Fruit fly (Drosophila melanogaster) whole organism, embryonic: ENCODE measurements around the gene beta'COP.

Source experiments
- Atf-2 ChIP-seq: fragments of 200-800 bp; sonication (Bioruptor generic); optimal IDR thresholded peaks from 2 replicates; lab custom pipeline; 2016; ENCODE audit warnings: missing biosample characterization, missing genetic modification characterization
- CG12744 ChIP-seq: fragments of 200-800 bp; sonication (Bioruptor generic); optimal IDR thresholded peaks from 2 replicates; lab custom pipeline; 2016; ENCODE audit warnings: missing biosample characterization, missing genetic modification characterization
- CG12769 ChIP-seq: fragments of 200-800 bp; sonication (Bioruptor generic); optimal IDR thresholded peaks from 2 replicates; lab custom pipeline; 2019; ENCODE audit warnings: missing biosample characterization, mild to moderate bottlenecking, missing genetic modification characterization, moderate library complexity
- CG14441 ChIP-seq: fragments of 200-800 bp; sonication (Bioruptor generic); IDR thresholded peaks from 2 replicates; pipeline ENCODE4 v1.3.6; 2022; ENCODE audit warnings: missing biosample characterization, missing genetic modification characterization
- CG1529 ChIP-seq: fragments of 200-800 bp; sonication (Bioruptor generic); optimal IDR thresholded peaks from 3 replicates; lab custom pipeline; 2018; ENCODE audit warnings: missing biosample characterization, missing genetic modification characterization
- CG17385 ChIP-seq: fragments of 200-800 bp; sonication (Bioruptor generic); optimal IDR thresholded peaks from 3 replicates; lab custom pipeline; 2018; ENCODE audit warnings: missing biosample characterization, mild to moderate bottlenecking, missing genetic modification characterization
- CG17802 ChIP-seq: fragments of 200-800 bp; sonication (Bioruptor generic); optimal IDR thresholded peaks from 2 replicates; lab custom pipeline; 2018; ENCODE audit warnings: missing biosample characterization, mild to moderate bottlenecking, missing genetic modification characterization, moderate library complexity
- CG2875 ChIP-seq: fragments of 200-800 bp; sonication (Bioruptor generic); optimal IDR thresholded peaks from 2 replicates; lab custom pipeline; 2017; ENCODE audit warnings: missing biosample characterization, mild to moderate bottlenecking, missing genetic modification characterization, missing genetic modification reagents
- CG3726 ChIP-seq: fragments of 200-800 bp; sonication (Bioruptor generic); IDR thresholded peaks from 3 replicates; pipeline ENCODE4, ENCODE4 v1.3.6; 2022; ENCODE audit warnings: missing biosample characterization, missing genetic modification characterization
- CG4707 ChIP-seq: fragments of 200-800 bp; sonication (Bioruptor generic); optimal IDR thresholded peaks from 2 replicates; lab custom pipeline; 2018; ENCODE audit warnings: missing biosample characterization, mild to moderate bottlenecking, missing genetic modification characterization, moderate library complexity
- CG4820 ChIP-seq: fragments of 200-800 bp; sonication (Bioruptor generic); optimal IDR thresholded peaks from 3 replicates; lab custom pipeline; 2016; ENCODE audit warnings: missing biosample characterization, missing genetic modification characterization
- CG6254 ChIP-seq: fragments of 200-800 bp; sonication (Bioruptor generic); optimal IDR thresholded peaks from 3 replicates; lab custom pipeline; 2017; ENCODE audit warnings: mild to moderate bottlenecking, missing biosample characterization, missing genetic modification reagents, missing genetic modification characterization
- CG6683 ChIP-seq: fragments of 200-800 bp; sonication (Bioruptor generic); optimal IDR thresholded peaks from 2 replicates; lab custom pipeline; 2017; ENCODE audit warnings: missing biosample characterization, mild to moderate bottlenecking, missing genetic modification characterization, missing genetic modification reagents
- CG6791 ChIP-seq: fragments of 200-800 bp; sonication (Bioruptor generic); IDR thresholded peaks from 3 replicates; pipeline ENCODE4 v1.3.6; 2022; ENCODE audit warnings: missing biosample characterization, missing genetic modification characterization; ENCODE audit not compliant: partially characterized antibody
- CG6813 ChIP-seq: fragments of 200-800 bp; sonication (Bioruptor generic); optimal IDR thresholded peaks from 2 replicates; lab custom pipeline; 2017; ENCODE audit warnings: missing biosample characterization, missing genetic modification characterization, mild to moderate bottlenecking, moderate library complexity, missing genetic modification reagents
- CG7357 ChIP-seq: fragments of 200-800 bp; sonication (Bioruptor generic); IDR thresholded peaks from 3 replicates; pipeline ENCODE4 v1.3.6; 2022; ENCODE audit warnings: missing biosample characterization, missing genetic modification characterization
- CG7987 ChIP-seq: fragments of 200-800 bp; sonication (Bioruptor generic); optimal IDR thresholded peaks from 2 replicates; lab custom pipeline; 2018; ENCODE audit warnings: missing biosample characterization, mild to moderate bottlenecking, missing genetic modification characterization, moderate library complexity
- CG8924 ChIP-seq: fragments of 200-800 bp; optimal IDR thresholded peaks from 3 replicates; lab custom pipeline; 2019; ENCODE audit warnings: missing biosample characterization, mild to moderate bottlenecking, missing genetic modification characterization, moderate library complexity
- D19B ChIP-seq: fragments of 200-800 bp; sonication (Bioruptor generic); optimal IDR thresholded peaks from 2 replicates; lab custom pipeline; 2017; ENCODE audit warnings: missing biosample characterization, mild to moderate bottlenecking, missing genetic modification characterization
- Dad ChIP-seq: fragments of 200-800 bp; sonication (Bioruptor generic); optimal IDR thresholded peaks from 3 replicates; lab custom pipeline; 2016; ENCODE audit warnings: missing biosample characterization, missing genetic modification characterization
- Dll ChIP-seq: fragments of 200-800 bp; sonication (Bioruptor generic); IDR thresholded peaks from 4 replicates; pipeline ENCODE4 v1.3.6; 2022; ENCODE audit warnings: missing biosample characterization, missing genetic modification characterization; ENCODE audit not compliant: partially characterized antibody
- Ets65A ChIP-seq: fragments of 200-800 bp; sonication (Bioruptor generic); peaks from one replicate; lab custom pipeline; 2016; ENCODE audit warnings: missing biosample characterization, missing genetic modification characterization
- HLHmδ ChIP-seq: fragments of 200-800 bp; sonication (Bioruptor generic); optimal IDR thresholded peaks from 2 replicates; lab custom pipeline; 2018; ENCODE audit warnings: missing biosample characterization, mild to moderate bottlenecking, missing genetic modification characterization, moderate library complexity
- Hmx ChIP-seq: fragments of 200-800 bp; sonication (Bioruptor generic); optimal IDR thresholded peaks from 2 replicates; lab custom pipeline; 2016; ENCODE audit warnings: missing biosample characterization, missing genetic modification characterization
- Max ChIP-seq: fragments of 200-800 bp; sonication (Bioruptor generic); optimal IDR thresholded peaks from 2 replicates; lab custom pipeline; 2016; ENCODE audit warnings: missing biosample characterization, mild to moderate bottlenecking, missing genetic modification characterization
- NFAT ChIP-seq: fragments of 200-800 bp; sonication (Bioruptor generic); IDR thresholded peaks from 2 replicates; pipeline ENCODE4 v1.3.6; 2022; ENCODE audit warnings: missing biosample characterization, missing genetic modification characterization
- Nf-YC ChIP-seq: fragments of 200-800 bp; optimal IDR thresholded peaks from 3 replicates; lab custom pipeline; 2019; ENCODE audit warnings: missing biosample characterization, mild to moderate bottlenecking, missing genetic modification characterization, moderate library complexity
- Opbp ChIP-seq: fragments of 200-800 bp; sonication (Bioruptor generic); IDR thresholded peaks from 3 replicates; pipeline ENCODE4 v1.3.6; 2022; ENCODE audit warnings: missing biosample characterization, missing genetic modification characterization; ENCODE audit not compliant: partially characterized antibody
- Rx ChIP-seq: fragments of 200-800 bp; sonication (Bioruptor generic); IDR thresholded peaks from 2 replicates; pipeline ENCODE4 v1.3.6; 2022; ENCODE audit warnings: missing biosample characterization, missing genetic modification characterization
- Spps ChIP-seq: fragments of 200-800 bp; sonication (Bioruptor generic); optimal IDR thresholded peaks from 2 replicates; lab custom pipeline; 2018; ENCODE audit warnings: missing biosample characterization, mild to moderate bottlenecking, missing genetic modification characterization
- al ChIP-seq: fragments of 200-800 bp; sonication (Bioruptor generic); IDR thresholded peaks from 2 replicates; pipeline ENCODE4 v1.3.6; 2022; ENCODE audit warnings: missing biosample characterization, missing genetic modification characterization
- dati ChIP-seq: fragments of 200-800 bp; sonication (Bioruptor generic); IDR thresholded peaks from 2 replicates; pipeline ENCODE4 v1.3.6; 2022; ENCODE audit warnings: missing biosample characterization, missing genetic modification characterization
- en ChIP-seq: fragments of 200-800 bp; sonication (Bioruptor generic); optimal IDR thresholded peaks from 2 replicates; lab custom pipeline; 2016; ENCODE audit warnings: missing biosample characterization, missing genetic modification characterization
- fru ChIP-seq: fragments of >200 bp; optimal IDR thresholded peaks from 2 replicates; lab custom pipeline; 2017
- kah ChIP-seq: fragments of 200-800 bp; sonication (Bioruptor generic); optimal IDR thresholded peaks from 2 replicates; lab custom pipeline; 2018; ENCODE audit warnings: missing biosample characterization, mild to moderate bottlenecking, missing genetic modification characterization
- lmd ChIP-seq: fragments of 200-800 bp; sonication (Bioruptor generic); IDR thresholded peaks from 2 replicates; pipeline ENCODE4 v1.3.6; 2022; ENCODE audit warnings: missing biosample characterization, missing genetic modification characterization
- maf-S ChIP-seq: fragments of 200-800 bp; sonication (Bioruptor generic); optimal IDR thresholded peaks from 2 replicates; lab custom pipeline; 2016; ENCODE audit warnings: missing biosample characterization, missing genetic modification characterization
- mam ChIP-seq: fragments of 200-800 bp; sonication (Bioruptor generic); optimal IDR thresholded peaks from 3 replicates; lab custom pipeline; 2016; ENCODE audit warnings: missing biosample characterization, missing genetic modification characterization
- odd ChIP-seq: fragments of 200-800 bp; sonication (Bioruptor generic); optimal IDR thresholded peaks from 2 replicates; lab custom pipeline; 2017; ENCODE audit warnings: missing biosample characterization, mild to moderate bottlenecking, missing genetic modification characterization
- p53 ChIP-seq: fragments of 200-800 bp; sonication (Bioruptor generic); optimal IDR thresholded peaks from 2 replicates; lab custom pipeline; 2016; ENCODE audit warnings: missing biosample characterization, missing genetic modification characterization
- peb ChIP-seq: fragments of 200-800 bp; sonication (Bioruptor generic); IDR thresholded peaks from 2 replicates; pipeline ENCODE4 v1.3.6; 2022; ENCODE audit warnings: missing biosample characterization, missing genetic modification characterization
- repo ChIP-seq: fragments of 200-800 bp; sonication (Bioruptor generic); optimal IDR thresholded peaks from 2 replicates; lab custom pipeline; 2016; ENCODE audit warnings: missing biosample characterization, missing genetic modification characterization
- rib ChIP-seq: fragments of 200-800 bp; sonication (Bioruptor generic); IDR thresholded peaks from 2 replicates; pipeline ENCODE4 v1.3.6; 2022; ENCODE audit warnings: missing biosample characterization, missing genetic modification characterization
- salm ChIP-seq: fragments of 200-800 bp; sonication (Bioruptor generic); optimal IDR thresholded peaks from 2 replicates; lab custom pipeline; 2018; ENCODE audit warnings: missing biosample characterization, mild to moderate bottlenecking, missing genetic modification characterization
- slou ChIP-seq: fragments of 200-800 bp; sonication (Bioruptor generic); optimal IDR thresholded peaks from 3 replicates; lab custom pipeline; 2016; ENCODE audit warnings: missing biosample characterization, missing genetic modification characterization
- stwl ChIP-seq: fragments of 200-800 bp; sonication (Bioruptor generic); optimal IDR thresholded peaks from 3 replicates; lab custom pipeline; 2018; ENCODE audit warnings: missing biosample characterization, mild to moderate bottlenecking, missing genetic modification characterization, moderate library complexity
- tap ChIP-seq: fragments of 200-800 bp; optimal IDR thresholded peaks from 3 replicates; lab custom pipeline; 2019; ENCODE audit warnings: missing biosample characterization, mild to moderate bottlenecking, missing genetic modification characterization, moderate library complexity
- tin ChIP-seq: fragments of 200-800 bp; sonication (Bioruptor generic); optimal IDR thresholded peaks from 3 replicates; lab custom pipeline; 2016; ENCODE audit warnings: missing biosample characterization, missing genetic modification characterization
- tna ChIP-seq: fragments of 200-800 bp; sonication (Bioruptor generic); IDR thresholded peaks from 2 replicates; pipeline ENCODE4 v1.3.6; 2022; ENCODE audit warnings: missing biosample characterization, missing genetic modification characterization; ENCODE audit not compliant: partially characterized antibody
- tx ChIP-seq: fragments of 200-800 bp; sonication (Bioruptor generic); optimal IDR thresholded peaks from 2 replicates; lab custom pipeline; 2016; ENCODE audit warnings: missing biosample characterization, missing genetic modification characterization
- zfh1 ChIP-seq: fragments of 200-800 bp; sonication (Bioruptor generic); IDR thresholded peaks from 3 replicates; pipeline ENCODE4 v1.3.6; 2022; ENCODE audit warnings: missing biosample characterization, missing genetic modification characterization

The beta'COP gene

DNA sequence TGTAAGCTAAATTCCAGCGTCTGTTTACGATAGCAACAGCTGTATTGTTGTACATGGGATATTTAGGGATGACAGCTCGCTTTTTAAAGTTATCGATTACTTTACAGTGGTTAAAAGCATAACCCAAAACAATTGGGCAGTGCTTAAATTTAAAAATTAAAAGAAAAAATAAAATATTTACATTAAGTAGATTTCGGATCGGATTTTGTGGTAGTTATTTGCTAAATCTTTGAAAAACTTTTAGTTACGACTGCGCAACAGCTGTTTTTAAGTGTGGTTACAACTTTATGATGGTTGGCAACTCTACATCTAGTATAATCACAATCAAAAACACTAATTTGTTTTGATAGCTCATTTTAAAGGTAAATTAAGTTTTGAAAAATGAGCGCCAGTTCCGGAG, 8.6 kb downstream of the beta'COP start, which contains the start of the genes Ing5 and CG7099 (continued):
- TF ChIP-seq kah (GFP tag; lab: Kevin White, UChicago) = peak; percentile 85
- TF ChIP-seq CG6683 (GFP tag; lab: Kevin White, UChicago) = peak; percentile 85
- TF ChIP-seq CG12769 (tag; lab: Kevin White, UChicago) = no peak
- TF ChIP-seq stwl (tag; lab: Kevin White, UChicago) = peak; percentile 92
- peak; percentile 91 for TF ChIP-seq salm (tag; lab: Kevin White, UChicago)
- TF ChIP-seq CG14441 (GFP tag; lab: Robert Waterston, UW) = peak; percentile 98
- peak; percentile 87 for TF ChIP-seq CG6254 (GFP tag; lab: Kevin White, UChicago)
- TF ChIP-seq CG6791 (GFP tag; lab: Robert Waterston, UW) = peak; percentile 42; the same call in 2 of the 3 replicates
- peak; percentile 93 for TF ChIP-seq Rx (GFP tag; lab: Robert Waterston, UW)
- TF ChIP-seq CG17802 (tag; lab: Kevin White, UChicago) = peak; percentile 87
- peak; percentile 77 for TF ChIP-seq Dll (GFP tag; lab: Robert Waterston, UW)
- peak; percentile 71 for TF ChIP-seq repo (GFP tag; lab: Kevin White, UChicago)
- no peak for TF ChIP-seq HLHmδ (GFP tag; lab: Kevin White, UChicago)
- peak; percentile 98 for TF ChIP-seq Ets65A (GFP tag; lab: Kevin White, UChicago)
- peak; percentile 90 for TF ChIP-seq CG12744 (GFP tag; lab: Kevin White, UChicago)
- TF ChIP-seq Dad (GFP tag; lab: Kevin White, UChicago) = peak; percentile 93
- TF ChIP-seq D19B = peak; percentile 83
- TF ChIP-seq CG8924 (tag; lab: Kevin White, UChicago) = peak; percentile 95
- peak; percentile 98 for TF ChIP-seq Max (GFP tag; lab: Kevin White, UChicago)
- TF ChIP-seq CG4820 (GFP tag; lab: Kevin White, UChicago) = peak; percentile 94
- TF ChIP-seq CG1529 (GFP tag; lab: Kevin White, UChicago) = peak; percentile 91
- TF ChIP-seq lmd (GFP tag; lab: Robert Waterston, UW) = peak; percentile 96
- no peak for TF ChIP-seq tna (GFP tag; lab: Robert Waterston, UW)
- TF ChIP-seq Atf-2 (GFP tag; lab: Kevin White, UChicago) = peak; percentile 83
- TF ChIP-seq peb (GFP tag; lab: Robert Waterston, UW) = peak; percentile 94
- peak; percentile 89 for TF ChIP-seq CG7357 (GFP tag; lab: Robert Waterston, UW)
- peak; percentile 97 for TF ChIP-seq al (GFP tag; lab: Robert Waterston, UW)
- peak; percentile 97 for TF ChIP-seq tin (GFP tag; lab: Kevin White, UChicago)
- TF ChIP-seq CG2875 (GFP tag; lab: Kevin White, UChicago) = peak; percentile 88
- peak; percentile 97 for TF ChIP-seq slou (GFP tag; lab: Kevin White, UChicago)
- peak; percentile 93 for TF ChIP-seq tap (tag; lab: Kevin White, UChicago)
- peak; percentile 85 for TF ChIP-seq odd
- peak; percentile 88 for TF ChIP-seq CG6813
- peak; percentile 91 for TF ChIP-seq maf-S (GFP tag; lab: Kevin White, UChicago)
- TF ChIP-seq tx (GFP tag; lab: Kevin White, UChicago) = peak; percentile 88
- TF ChIP-seq zfh1 = peak; percentile 97
- peak; percentile 88 for TF ChIP-seq Hmx
- TF ChIP-seq fru (lab: Kevin White, UChicago) = no peak
- TF ChIP-seq p53 (GFP tag; lab: Kevin White, UChicago) = peak; percentile 36
- TF ChIP-seq CG7987 = peak; percentile 89
- peak; percentile 88 for TF ChIP-seq CG17385 (GFP tag; lab: Kevin White, UChicago)
- TF ChIP-seq dati = peak; percentile 88
- TF ChIP-seq mam (GFP tag; lab: Kevin White, UChicago) = peak; percentile 94
- TF ChIP-seq CG4707 (GFP tag; lab: Kevin White, UChicago) = peak; percentile 82
- TF ChIP-seq Nf-YC (tag; lab: Kevin White, UChicago) = peak; percentile 89
- peak; percentile 92 for TF ChIP-seq Spps (tag; lab: Kevin White, UChicago)
- TF ChIP-seq rib (GFP tag; lab: Robert Waterston, UW) = peak; percentile 93
- peak; percentile 60 for TF ChIP-seq en (GFP tag; lab: Kevin White, UChicago)
- TF ChIP-seq NFAT (GFP tag; lab: Robert Waterston, UW) = peak; percentile 95
- peak; percentile 94 for TF ChIP-seq CG3726 (GFP tag; lab: Robert Waterston, UW)
- TF ChIP-seq Opbp = peak; percentile 65; the same call in 2 of the 3 replicates
